Fruit fly (Drosophila melanogaster) whole organism, embryonic: ENCODE results near the gene CG7231.

Experiments used
- CG10654 ChIP-seq: fragments of 200-800 bp; sonication (Bioruptor generic); optimal IDR thresholded peaks from 2 replicates; lab custom pipeline; 2016; ENCODE audit warnings: missing biosample characterization, missing genetic modification characterization
- CG11696 ChIP-seq: fragments of 200-800 bp; sonication (Bioruptor generic); IDR thresholded peaks from 2 replicates; pipeline ENCODE4 v1.3.6; 2022; ENCODE audit warnings: missing biosample characterization, missing genetic modification characterization
- CG13424 ChIP-seq: fragments of 200-800 bp; sonication (Bioruptor generic); optimal IDR thresholded peaks from 2 replicates; lab custom pipeline; 2019; ENCODE audit warnings: missing biosample characterization, mild to moderate bottlenecking, missing genetic modification characterization, moderate library complexity
- CG13624 ChIP-seq: fragments of 200-800 bp; sonication (Bioruptor generic); optimal IDR thresholded peaks from 2 replicates; lab custom pipeline; 2016; ENCODE audit warnings: missing biosample characterization, missing genetic modification characterization
- CG14014 ChIP-seq: fragments of 200-800 bp; sonication (Bioruptor generic); IDR thresholded peaks from 2 replicates; pipeline ENCODE4 v1.3.6; 2022; ENCODE audit warnings: missing biosample characterization, missing genetic modification characterization
- CG15073 ChIP-seq: fragments of 200-800 bp; sonication (Bioruptor generic); optimal IDR thresholded peaks from 2 replicates; lab custom pipeline; 2016; ENCODE audit warnings: missing biosample characterization, missing genetic modification characterization
- CG15269 ChIP-seq: fragments of 200-800 bp; sonication (Bioruptor generic); optimal IDR thresholded peaks from 2 replicates; lab custom pipeline; 2018; ENCODE audit warnings: missing biosample characterization, mild to moderate bottlenecking, missing genetic modification characterization, moderate library complexity
- CG16779 ChIP-seq: fragments of 200-800 bp; sonication (Bioruptor generic); IDR thresholded peaks from 2 replicates; pipeline ENCODE4 v1.3.6; 2022; ENCODE audit warnings: missing biosample characterization, missing genetic modification characterization
- CG18011 ChIP-seq: fragments of 200-800 bp; sonication (Bioruptor generic); optimal IDR thresholded peaks from 2 replicates; lab custom pipeline; 2017; ENCODE audit warnings: missing biosample characterization, missing genetic modification characterization, mild to moderate bottlenecking, moderate library complexity, missing genotype
- CG32772 ChIP-seq: fragments of 200-800 bp; sonication (Bioruptor generic); IDR thresholded peaks from 2 replicates; pipeline ENCODE4 v1.3.6; 2022; ENCODE audit warnings: missing biosample characterization, missing genetic modification characterization
- CG4360 ChIP-seq: fragments of 200-800 bp; sonication (Bioruptor generic); IDR thresholded peaks from 2 replicates; pipeline ENCODE4 v1.3.6; 2022; ENCODE audit warnings: missing biosample characterization, missing genetic modification characterization
- CG4404 ChIP-seq: fragments of 200-800 bp; sonication (Bioruptor generic); IDR thresholded peaks from 2 replicates; pipeline ENCODE4 v1.3.6; 2022; ENCODE audit warnings: missing biosample characterization, missing genetic modification characterization
- CG4820 ChIP-seq: fragments of 200-800 bp; sonication (Bioruptor generic); optimal IDR thresholded peaks from 3 replicates; lab custom pipeline; 2016; ENCODE audit warnings: missing biosample characterization, missing genetic modification characterization
- CG7928 ChIP-seq: fragments of 200-800 bp; sonication (Bioruptor generic); optimal IDR thresholded peaks from 2 replicates; lab custom pipeline; 2017; ENCODE audit warnings: missing biosample characterization, mild to moderate bottlenecking, missing genetic modification characterization
- CG9817 ChIP-seq: fragments of 200-800 bp; sonication (Bioruptor generic); optimal IDR thresholded peaks from 2 replicates; lab custom pipeline; 2018; ENCODE audit warnings: missing biosample characterization, mild to moderate bottlenecking, missing genetic modification characterization, moderate library complexity
- Deaf1 ChIP-seq: fragments of 200-800 bp; optimal IDR thresholded peaks from 3 replicates; lab custom pipeline; 2019; ENCODE audit warnings: missing biosample characterization, mild to moderate bottlenecking, missing genetic modification characterization, moderate library complexity
- Doc2 ChIP-seq: fragments of 200-800 bp; sonication (Bioruptor generic); IDR thresholded peaks from 2 replicates; pipeline ENCODE4 v1.3.6; 2022; ENCODE audit warnings: missing biosample characterization, missing genetic modification characterization
- Ets97D ChIP-seq: fragments of 200-800 bp; sonication (Bioruptor generic); optimal IDR thresholded peaks from 3 replicates; lab custom pipeline; 2016; ENCODE audit warnings: missing biosample characterization, missing genetic modification characterization
- HLH54F ChIP-seq: fragments of 200-800 bp; sonication (Bioruptor generic); optimal IDR thresholded peaks from 3 replicates; lab custom pipeline; 2016; ENCODE audit warnings: missing biosample characterization, missing genetic modification characterization
- Hand ChIP-seq: fragments of 200-800 bp; sonication (Bioruptor generic); optimal IDR thresholded peaks from 2 replicates; lab custom pipeline; 2017; ENCODE audit warnings: mild to moderate bottlenecking, missing biosample characterization, missing genetic modification reagents, missing genetic modification characterization
- HmgZ ChIP-seq: fragments of 200-800 bp; sonication (Bioruptor generic); optimal IDR thresholded peaks from 2 replicates; lab custom pipeline; 2018; ENCODE audit warnings: missing biosample characterization, mild to moderate bottlenecking, missing genetic modification characterization
- Jarid2 ChIP-seq: fragments of 200-800 bp; sonication (Bioruptor generic); optimal IDR thresholded peaks from 3 replicates; lab custom pipeline; 2017; ENCODE audit warnings: mild to moderate bottlenecking, missing biosample characterization, missing genetic modification reagents, missing genetic modification characterization
- Myb ChIP-seq: fragments of 200-800 bp; sonication (Bioruptor generic); optimal IDR thresholded peaks from 2 replicates; lab custom pipeline; 2016; ENCODE audit warnings: missing biosample characterization, missing genetic modification characterization
- NK7.1 ChIP-seq: fragments of 200-800 bp; sonication (Bioruptor generic); optimal IDR thresholded peaks from 3 replicates; lab custom pipeline; 2016; ENCODE audit warnings: missing biosample characterization, missing genetic modification characterization
- Optix ChIP-seq: fragments of 200-800 bp; sonication (Bioruptor generic); IDR thresholded peaks from 3 replicates; pipeline ENCODE4 v1.3.6; 2022; ENCODE audit warnings: missing biosample characterization, missing genetic modification characterization
- Pdp1 ChIP-seq, 2 experiments: fragments of 200-800 bp; sonication (Bioruptor generic); optimal IDR thresholded peaks; 3 replicates each; lab custom pipeline; 2016; ENCODE audit warnings: missing biosample characterization in 2 of 2, missing genetic modification characterization in 2 of 2, mild to moderate bottlenecking in 1 of 2, moderate library complexity in 1 of 2
- Rfx ChIP-seq: fragments of 200-800 bp; sonication (Bioruptor generic); IDR thresholded peaks from 2 replicates; pipeline ENCODE4 v1.3.6; 2022; ENCODE audit warnings: missing biosample characterization, missing genetic modification characterization
- Sox100B ChIP-seq: fragments of 200-800 bp; sonication (Bioruptor generic); optimal IDR thresholded peaks from 3 replicates; lab custom pipeline; 2018; ENCODE audit warnings: missing biosample characterization, mild to moderate bottlenecking, missing genetic modification characterization
- ap ChIP-seq: fragments of 200-800 bp; sonication (Bioruptor generic); IDR thresholded peaks from 2 replicates; pipeline ENCODE4 v1.3.6; 2022; ENCODE audit warnings: missing biosample characterization, missing genetic modification characterization
- ash1 ChIP-seq: fragments of 200-800 bp; sonication (Bioruptor generic); optimal IDR thresholded peaks from 2 replicates; lab custom pipeline; 2018; ENCODE audit warnings: missing biosample characterization, mild to moderate bottlenecking, missing genetic modification characterization
- az2 ChIP-seq: fragments of 200-800 bp; sonication (Bioruptor generic); optimal IDR thresholded peaks from 3 replicates; lab custom pipeline; 2016; ENCODE audit warnings: missing biosample characterization, missing genetic modification characterization
- caup ChIP-seq: fragments of 200-800 bp; sonication (Bioruptor generic); optimal IDR thresholded peaks from 3 replicates; lab custom pipeline; 2017; ENCODE audit warnings: missing biosample characterization, mild to moderate bottlenecking, missing genetic modification characterization, moderate library complexity; ENCODE audit not compliant: severe bottlenecking
- crp ChIP-seq, 2 experiments: fragments of 200-800 bp; sonication (Bioruptor generic); optimal IDR thresholded peaks; 2 replicates in 1 of 2; 3 replicates in 1 of 2; lab custom pipeline; 2017; ENCODE audit warnings: missing biosample characterization in 2 of 2, missing genetic modification characterization in 2 of 2, mild to moderate bottlenecking in 1 of 2, moderate library complexity in 1 of 2
- dimm ChIP-seq: fragments of 200-800 bp; sonication (Bioruptor generic); IDR thresholded peaks from 2 replicates; pipeline ENCODE4 v1.3.6; 2022; ENCODE audit warnings: missing biosample characterization, missing genetic modification characterization
- gce ChIP-seq: fragments of 200-800 bp; sonication (Bioruptor generic); IDR thresholded peaks from 3 replicates; pipeline ENCODE4 v1.3.6; 2022; ENCODE audit warnings: missing biosample characterization, missing genetic modification characterization
- gcm2 ChIP-seq: fragments of 200-800 bp; sonication (Bioruptor generic); optimal IDR thresholded peaks from 2 replicates; lab custom pipeline; 2016; ENCODE audit warnings: missing biosample characterization, missing genetic modification characterization
- gro ChIP-seq: fragments of 200-800 bp; sonication (Bioruptor generic); optimal IDR thresholded peaks from 2 replicates; lab custom pipeline; 2016; ENCODE audit warnings: missing biosample characterization, missing genetic modification characterization
- gt ChIP-seq: fragments of 200-800 bp; sonication (Bioruptor generic); IDR thresholded peaks from 2 replicates; pipeline ENCODE4 v1.3.6; 2022; ENCODE audit warnings: missing biosample characterization, missing genetic modification characterization
- ind ChIP-seq: fragments of 200-800 bp; sonication (Bioruptor generic); optimal IDR thresholded peaks from 3 replicates; lab custom pipeline; 2016; ENCODE audit warnings: missing biosample characterization, missing genetic modification characterization
- lbe ChIP-seq: fragments of 200-800 bp; sonication (Bioruptor generic); optimal IDR thresholded peaks from 2 replicates; lab custom pipeline; 2016; ENCODE audit warnings: missing biosample characterization, mild to moderate bottlenecking, missing genetic modification characterization
- nerfin-1 ChIP-seq: fragments of 200-800 bp; sonication (Bioruptor generic); optimal IDR thresholded peaks from 3 replicates; lab custom pipeline; 2019; ENCODE audit warnings: missing biosample characterization, mild to moderate bottlenecking, missing genetic modification characterization, moderate library complexity
- nerfin-2 ChIP-seq: fragments of 200-800 bp; sonication (Bioruptor generic); IDR thresholded peaks from 2 replicates; pipeline ENCODE4 v1.3.6; 2022; ENCODE audit warnings: missing biosample characterization, missing genetic modification characterization; ENCODE audit not compliant: partially characterized antibody
- otp ChIP-seq: fragments of 200-800 bp; sonication (Bioruptor generic); IDR thresholded peaks from 3 replicates; pipeline ENCODE4, ENCODE4 v1.3.6; 2022; ENCODE audit warnings: missing biosample characterization, missing genetic modification characterization
- psq ChIP-seq: fragments of 200-800 bp; sonication (Bioruptor generic); optimal IDR thresholded peaks from 2 replicates; lab custom pipeline; 2017; ENCODE audit warnings: missing biosample characterization, missing genetic modification characterization
- slou ChIP-seq: fragments of 200-800 bp; sonication (Bioruptor generic); optimal IDR thresholded peaks from 3 replicates; lab custom pipeline; 2016; ENCODE audit warnings: missing biosample characterization, missing genetic modification characterization
- ssp ChIP-seq: fragments of 200-800 bp; sonication (Bioruptor generic); IDR thresholded peaks from 2 replicates; pipeline ENCODE4 v1.3.6; 2022; ENCODE audit warnings: missing biosample characterization, missing genetic modification characterization
- stc ChIP-seq: fragments of 200-800 bp; sonication (Bioruptor generic); IDR thresholded peaks from 2 replicates; pipeline ENCODE4 v1.3.6; 2022; ENCODE audit warnings: missing biosample characterization, missing genetic modification characterization
- sug ChIP-seq: fragments of 200-800 bp; optimal IDR thresholded peaks from 2 replicates; lab custom pipeline; 2019; ENCODE audit warnings: missing biosample characterization, mild to moderate bottlenecking, missing genetic modification characterization, moderate library complexity
- tap ChIP-seq: fragments of 200-800 bp; optimal IDR thresholded peaks from 3 replicates; lab custom pipeline; 2019; ENCODE audit warnings: missing biosample characterization, mild to moderate bottlenecking, missing genetic modification characterization, moderate library complexity
- vnd ChIP-seq: fragments of 200-800 bp; sonication (Bioruptor generic); IDR thresholded peaks from 3 replicates; pipeline ENCODE4 v1.3.6; 2022; ENCODE audit warnings: missing biosample characterization, missing genetic modification characterization; ENCODE audit not compliant: partially characterized antibody

Gene CG7231

DNA sequence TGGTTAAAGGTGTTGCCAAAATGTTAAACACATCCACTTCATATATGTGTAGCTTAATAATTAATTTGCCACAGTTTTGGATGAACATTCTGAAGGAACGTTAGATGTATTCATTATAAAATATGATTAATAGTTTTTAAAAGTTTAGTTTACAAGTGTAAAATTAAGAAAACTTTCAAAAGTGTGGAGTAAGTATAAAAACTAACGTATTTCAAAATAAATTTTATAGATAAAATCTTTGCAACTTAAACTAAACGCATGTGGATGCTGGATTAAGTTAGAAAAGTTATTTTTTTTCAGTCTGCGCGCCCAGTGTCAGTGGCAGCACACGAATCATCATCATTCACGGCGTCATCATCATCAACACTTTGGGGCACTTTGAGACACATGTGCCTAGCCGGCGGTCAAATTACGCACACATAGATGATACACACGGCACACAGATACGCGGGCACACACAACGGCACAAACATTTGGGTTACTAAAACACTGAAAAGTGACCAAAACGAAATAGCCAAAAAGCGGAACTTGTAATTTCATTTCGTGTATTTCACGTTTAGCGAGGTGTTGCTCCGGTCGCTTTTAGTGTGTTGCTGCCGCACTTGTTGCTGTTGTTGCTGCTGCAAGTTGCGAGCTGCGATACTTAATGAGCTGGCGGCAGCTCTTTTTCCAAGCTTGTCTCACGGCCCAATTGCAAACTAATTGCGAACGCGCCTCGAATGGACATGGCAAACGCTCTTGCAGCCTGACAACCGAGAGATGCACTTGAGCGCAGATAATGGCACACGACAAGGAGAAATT lies 26.5 kb upstream of the CG7231 start (continued):
- peak in 1 of 2 experiments; percentile 6 for TF ChIP-seq crp (GFP tag; optimal IDR thresholded peaks at IDR 0.05; lab: Kevin White, UChicago)
- TF ChIP-seq Pdp1 (GFP tag; optimal IDR thresholded peaks at IDR 0.05; lab: Kevin White, UChicago), result peak in 1 of 2 experiments; percentile 39
- TF ChIP-seq Doc2 (GFP tag; lab: Robert Waterston, UW), result no peak
- TF ChIP-seq psq (GFP tag; lab: Kevin White, UChicago), result no peak
- peak; percentile 50 for TF ChIP-seq az2 (GFP tag; lab: Kevin White, UChicago)
- peak; percentile 47 for TF ChIP-seq CG9817 (tag; lab: Kevin White, UChicago)
- no peak for TF ChIP-seq Hand (GFP tag; lab: Kevin White, UChicago)
- TF ChIP-seq gt (GFP tag; lab: Robert Waterston, UW), result no peak
- no peak for TF ChIP-seq ash1 (GFP tag; lab: Kevin White, UChicago)
- TF ChIP-seq CG32772 (GFP tag; lab: Robert Waterston, UW), result peak; percentile 29; the same call in 1 of the 2 replicates
- 0 out of 2 replicates have a peak, but pooled peaks have one; percentile 51 for TF ChIP-seq dimm (GFP tag; lab: Robert Waterston, UW)
- TF ChIP-seq CG13424 (tag; lab: Kevin White, UChicago), result peak; percentile 39
- peak; percentile 18 for TF ChIP-seq CG10654
- no peak for TF ChIP-seq CG4820
- TF ChIP-seq Sox100B (GFP tag; lab: Kevin White, UChicago), result peak; percentile 79
- TF ChIP-seq NK7.1 (GFP tag; lab: Kevin White, UChicago), result no peak
- 0 out of 2 replicates have a peak, but pooled peaks have one; percentile 14 for TF ChIP-seq CG14014 (GFP tag; lab: Robert Waterston, UW)
- no peak for TF ChIP-seq gce (GFP tag; lab: Robert Waterston, UW)
- no peak for TF ChIP-seq Deaf1 (tag; lab: Kevin White, UChicago)
- no peak for TF ChIP-seq ssp (GFP tag; lab: Robert Waterston, UW)
- no peak for TF ChIP-seq lbe (GFP tag; lab: Kevin White, UChicago)
- no peak for TF ChIP-seq otp
- TF ChIP-seq CG4360, result no peak
- no peak for TF ChIP-seq nerfin-1
- TF ChIP-seq ap, result peak; percentile 70
- TF ChIP-seq CG16779 (GFP tag; lab: Robert Waterston, UW), result no peak
- TF ChIP-seq stc, result peak; percentile 61
- no peak for TF ChIP-seq tap (tag; lab: Kevin White, UChicago)
- TF ChIP-seq Rfx (GFP tag; lab: Robert Waterston, UW), result 0 out of 2 replicates have a peak, but pooled peaks have one; percentile 31
- no peak for TF ChIP-seq CG15073 (GFP tag; lab: Kevin White, UChicago)
- no peak for TF ChIP-seq CG13624 (GFP tag; lab: Kevin White, UChicago)
- TF ChIP-seq Optix (GFP tag; lab: Robert Waterston, UW), result no peak
- TF ChIP-seq sug (tag; lab: Kevin White, UChicago), result peak; percentile 18
- peak; percentile 36 for TF ChIP-seq ind
- peak; percentile 35 for TF ChIP-seq caup (GFP tag; lab: Kevin White, UChicago)
- TF ChIP-seq HLH54F (GFP tag; lab: Kevin White, UChicago), result peak; percentile 54
- TF ChIP-seq vnd (GFP tag; lab: Robert Waterston, UW), result no peak
- no peak for TF ChIP-seq CG18011 (GFP tag; lab: Kevin White, UChicago)
- TF ChIP-seq HmgZ, result no peak
- TF ChIP-seq CG11696 (GFP tag; lab: Robert Waterston, UW), result no peak
- TF ChIP-seq CG4404, result no peak
- no peak for TF ChIP-seq CG7928 (GFP tag; lab: Kevin White, UChicago)
- TF ChIP-seq gro (GFP tag; lab: Kevin White, UChicago), result no peak
- TF ChIP-seq Jarid2 (GFP tag; lab: Kevin White, UChicago), result peak; percentile 29
- TF ChIP-seq slou, result no peak
- no peak for TF ChIP-seq nerfin-2 (GFP tag; lab: Robert Waterston, UW)
- no peak for TF ChIP-seq Myb
- TF ChIP-seq CG15269 (tag; lab: Kevin White, UChicago), result peak; percentile 63
- TF ChIP-seq gcm2 (GFP tag; lab: Kevin White, UChicago), result no peak
- TF ChIP-seq Ets97D, result no peak
